Fruit fly (Drosophila melanogaster) whole organism, embryonic: ENCODE measurements around the gene Fst.

Experiments used
- CG10321 ChIP-seq: fragments of 200-800 bp; sonication (Bioruptor generic); IDR thresholded peaks from 2 replicates; pipeline ENCODE4 v1.3.6; 2022; ENCODE audit warnings: missing biosample characterization, missing genetic modification characterization
- CG11695 ChIP-seq: fragments of 200-800 bp; sonication (Bioruptor generic); IDR thresholded peaks from 3 replicates; pipeline ENCODE4 v1.3.6; 2022; ENCODE audit warnings: missing biosample characterization, missing genetic modification characterization
- CG13123 ChIP-seq: fragments of 200-800 bp; sonication (Bioruptor generic); optimal IDR thresholded peaks from 2 replicates; lab custom pipeline; 2016; ENCODE audit warnings: missing biosample characterization, missing genetic modification characterization
- CG13287 ChIP-seq: fragments of 200-800 bp; sonication (Bioruptor generic); IDR thresholded peaks from 2 replicates; pipeline ENCODE4 v1.3.6; 2022; ENCODE audit warnings: missing biosample characterization, missing genetic modification characterization; ENCODE audit not compliant: partially characterized antibody
- CG1602 ChIP-seq: fragments of 200-800 bp; sonication (Bioruptor generic); optimal IDR thresholded peaks from 3 replicates; lab custom pipeline; 2016; ENCODE audit warnings: missing biosample characterization, missing genetic modification characterization
- CG17385 ChIP-seq: fragments of 200-800 bp; sonication (Bioruptor generic); optimal IDR thresholded peaks from 3 replicates; lab custom pipeline; 2018; ENCODE audit warnings: missing biosample characterization, mild to moderate bottlenecking, missing genetic modification characterization
- CG30403 ChIP-seq: fragments of 200-800 bp; sonication (Bioruptor generic); optimal IDR thresholded peaks from 3 replicates; lab custom pipeline; 2016; ENCODE audit warnings: missing biosample characterization, missing genetic modification characterization
- CG30431 ChIP-seq: fragments of 200-800 bp; sonication (Bioruptor generic); optimal IDR thresholded peaks from 2 replicates; lab custom pipeline; 2017; ENCODE audit warnings: missing biosample characterization, missing genetic modification characterization
- CG34376 ChIP-seq: fragments of 200-800 bp; sonication (Bioruptor generic); optimal IDR thresholded peaks from 2 replicates; lab custom pipeline; 2018; ENCODE audit warnings: missing biosample characterization, mild to moderate bottlenecking, missing genetic modification characterization
- CG4282 ChIP-seq: fragments of 200-800 bp; sonication (Bioruptor generic); optimal IDR thresholded peaks from 2 replicates; lab custom pipeline; 2016; ENCODE audit warnings: missing biosample characterization, missing genetic modification characterization
- CG6272 ChIP-seq: fragments of 200-800 bp; sonication (Bioruptor generic); IDR thresholded peaks from 2 replicates; pipeline ENCODE4 v1.3.6; 2022; ENCODE audit warnings: missing biosample characterization, missing genetic modification characterization
- CG6791 ChIP-seq: fragments of 200-800 bp; sonication (Bioruptor generic); IDR thresholded peaks from 3 replicates; pipeline ENCODE4 v1.3.6; 2022; ENCODE audit warnings: missing biosample characterization, missing genetic modification characterization; ENCODE audit not compliant: partially characterized antibody
- CG7556 ChIP-seq: fragments of 200-800 bp; sonication (Bioruptor generic); optimal IDR thresholded peaks from 2 replicates; lab custom pipeline; 2017; ENCODE audit warnings: missing biosample characterization, mild to moderate bottlenecking, missing genetic modification characterization
- CG9215 ChIP-seq: fragments of 200-800 bp; sonication (Bioruptor generic); IDR thresholded peaks from 2 replicates; pipeline ENCODE4 v1.3.6; 2022; ENCODE audit warnings: missing biosample characterization, missing genetic modification characterization
- E2f1 ChIP-seq: fragments of 200-800 bp; sonication (Bioruptor generic); IDR thresholded peaks from 2 replicates; pipeline ENCODE4 v1.3.6; 2022; ENCODE audit warnings: missing biosample characterization, missing genetic modification characterization
- Gug ChIP-seq: fragments of 200-800 bp; sonication (Bioruptor generic); IDR thresholded peaks from 4 replicates; pipeline ENCODE4 v1.3.6; 2022; ENCODE audit warnings: missing biosample characterization, missing genetic modification characterization
- Hey ChIP-seq: fragments of 200-800 bp; sonication (Bioruptor generic); optimal IDR thresholded peaks from 3 replicates; lab custom pipeline; 2018; ENCODE audit warnings: missing biosample characterization, mild to moderate bottlenecking, missing genetic modification characterization
- Hsf ChIP-seq: fragments of 200-800 bp; sonication (Bioruptor generic); optimal IDR thresholded peaks from 3 replicates; lab custom pipeline; 2016; ENCODE audit warnings: missing biosample characterization, missing genetic modification characterization
- Jarid2 ChIP-seq: fragments of 200-800 bp; sonication (Bioruptor generic); optimal IDR thresholded peaks from 3 replicates; lab custom pipeline; 2017; ENCODE audit warnings: mild to moderate bottlenecking, missing biosample characterization, missing genetic modification reagents, missing genetic modification characterization
- Meics ChIP-seq: fragments of 200-800 bp; sonication (Bioruptor generic); optimal IDR thresholded peaks from 2 replicates; lab custom pipeline; 2017; ENCODE audit warnings: missing biosample characterization, mild to moderate bottlenecking, missing genetic modification characterization
- Mes4 ChIP-seq: fragments of 200-800 bp; sonication (Bioruptor generic); optimal IDR thresholded peaks from 2 replicates; lab custom pipeline; 2016; ENCODE audit warnings: missing biosample characterization, missing genetic modification characterization
- Myb ChIP-seq: fragments of 200-800 bp; sonication (Bioruptor generic); optimal IDR thresholded peaks from 2 replicates; lab custom pipeline; 2016; ENCODE audit warnings: missing biosample characterization, missing genetic modification characterization
- Nf-YB ChIP-seq: fragments of 200-800 bp; sonication (Bioruptor generic); optimal IDR thresholded peaks from 3 replicates; lab custom pipeline; 2019; ENCODE audit warnings: missing biosample characterization, mild to moderate bottlenecking, missing genetic modification characterization, moderate library complexity
- Oli ChIP-seq: fragments of 200-800 bp; sonication (Bioruptor generic); optimal IDR thresholded peaks from 2 replicates; lab custom pipeline; 2018; ENCODE audit warnings: missing biosample characterization, mild to moderate bottlenecking, missing genetic modification characterization, moderate library complexity
- Six4 ChIP-seq: fragments of 200-800 bp; sonication (Bioruptor generic); optimal IDR thresholded peaks from 2 replicates; lab custom pipeline; 2016; ENCODE audit warnings: missing biosample characterization, missing genetic modification characterization
- Spps ChIP-seq: fragments of 200-800 bp; sonication (Bioruptor generic); optimal IDR thresholded peaks from 2 replicates; lab custom pipeline; 2018; ENCODE audit warnings: missing biosample characterization, mild to moderate bottlenecking, missing genetic modification characterization
- Sry-β ChIP-seq: fragments of 200-800 bp; sonication (Bioruptor generic); optimal IDR thresholded peaks from 2 replicates; lab custom pipeline; 2018; ENCODE audit warnings: missing biosample characterization, mild to moderate bottlenecking, missing genetic modification characterization, moderate library complexity
- Usf ChIP-seq: fragments of 200-800 bp; sonication (Bioruptor generic); optimal IDR thresholded peaks from 2 replicates; lab custom pipeline; 2017; ENCODE audit warnings: missing genotype, missing biosample characterization, missing genetic modification characterization
- Xrp1 ChIP-seq: fragments of 200-800 bp; sonication (Bioruptor generic); IDR thresholded peaks from 2 replicates; pipeline ENCODE4 v1.3.6; 2022; ENCODE audit warnings: missing biosample characterization, missing genetic modification characterization
- bowl ChIP-seq: fragments of 200-800 bp; sonication (Bioruptor generic); IDR thresholded peaks from 2 replicates; pipeline ENCODE4 v1.3.6; 2022; ENCODE audit warnings: missing biosample characterization, missing genetic modification characterization
- br ChIP-seq: fragments of >200 bp; optimal IDR thresholded peaks from 2 replicates; lab custom pipeline; 2017
- chn ChIP-seq: fragments of 200-800 bp; sonication (Bioruptor generic); optimal IDR thresholded peaks from 2 replicates; lab custom pipeline; 2016; ENCODE audit warnings: missing biosample characterization, missing genetic modification characterization
- danr ChIP-seq: fragments of 200-800 bp; sonication (Bioruptor generic); IDR thresholded peaks from 2 replicates; pipeline ENCODE4 v1.3.6; 2022; ENCODE audit warnings: missing biosample characterization, missing genetic modification characterization
- dimm ChIP-seq: fragments of 200-800 bp; sonication (Bioruptor generic); IDR thresholded peaks from 2 replicates; pipeline ENCODE4 v1.3.6; 2022; ENCODE audit warnings: missing biosample characterization, missing genetic modification characterization
- emc ChIP-seq: fragments of 200-800 bp; sonication (Bioruptor generic); optimal IDR thresholded peaks from 2 replicates; lab custom pipeline; 2016; ENCODE audit warnings: missing biosample characterization, missing genetic modification characterization
- hb ChIP-seq: fragments of 200-800 bp; sonication (Bioruptor generic); IDR thresholded peaks from 3 replicates; pipeline ENCODE4 v1.3.6; 2022; ENCODE audit warnings: missing biosample characterization, missing genetic modification characterization; ENCODE audit not compliant: partially characterized antibody
- hkb ChIP-seq, 2 experiments: fragments of 200-800 bp in 1 of 2; fragments of >200 bp in 1 of 2; sonication (Bioruptor generic) in 1 of 2; IDR thresholded peaks in 1 of 2; optimal IDR thresholded peaks in 1 of 2; 2 replicates each; pipeline versions ENCODE4 v1.3.6 to Lab custom; 2017 to 2022; ENCODE audit warnings: missing biosample characterization in 1 of 2, missing genetic modification characterization in 1 of 2
- jumu ChIP-seq: fragments of 200-800 bp; sonication (Bioruptor generic); optimal IDR thresholded peaks from 3 replicates; lab custom pipeline; 2016; ENCODE audit warnings: missing biosample characterization, missing genetic modification characterization
- kni ChIP-seq: fragments of 200-800 bp; sonication (Bioruptor generic); optimal IDR thresholded peaks from 3 replicates; lab custom pipeline; 2017; ENCODE audit warnings: mild to moderate bottlenecking, missing biosample characterization, missing genetic modification reagents, missing genetic modification characterization
- lov ChIP-seq, 2 experiments: fragments of 200-800 bp in 1 of 2; fragments of >200 bp in 1 of 2; sonication (Bioruptor generic) in 1 of 2; IDR thresholded peaks in 1 of 2; optimal IDR thresholded peaks in 1 of 2; 2 replicates in 1 of 2; 3 replicates in 1 of 2; pipeline versions ENCODE4 v1.3.6 to Lab custom; 2017 to 2022; ENCODE audit warnings: missing biosample characterization in 1 of 2, missing genetic modification characterization in 1 of 2
- otp ChIP-seq: fragments of 200-800 bp; sonication (Bioruptor generic); IDR thresholded peaks from 3 replicates; pipeline ENCODE4, ENCODE4 v1.3.6; 2022; ENCODE audit warnings: missing biosample characterization, missing genetic modification characterization
- schlank ChIP-seq: fragments of 200-800 bp; sonication (Bioruptor generic); optimal IDR thresholded peaks from 2 replicates; lab custom pipeline; 2018; ENCODE audit warnings: missing biosample characterization, mild to moderate bottlenecking, missing genetic modification characterization
- stc ChIP-seq: fragments of 200-800 bp; sonication (Bioruptor generic); IDR thresholded peaks from 2 replicates; pipeline ENCODE4 v1.3.6; 2022; ENCODE audit warnings: missing biosample characterization, missing genetic modification characterization
- sug ChIP-seq: fragments of 200-800 bp; optimal IDR thresholded peaks from 2 replicates; lab custom pipeline; 2019; ENCODE audit warnings: missing biosample characterization, mild to moderate bottlenecking, missing genetic modification characterization, moderate library complexity
- tap ChIP-seq: fragments of 200-800 bp; optimal IDR thresholded peaks from 3 replicates; lab custom pipeline; 2019; ENCODE audit warnings: missing biosample characterization, mild to moderate bottlenecking, missing genetic modification characterization, moderate library complexity
- tio ChIP-seq: fragments of 200-800 bp; sonication (Bioruptor generic); optimal IDR thresholded peaks from 2 replicates; lab custom pipeline; 2017; ENCODE audit warnings: missing biosample characterization, missing genetic modification characterization, inconsistent platforms
- toy ChIP-seq: fragments of 200-800 bp; sonication (Bioruptor generic); IDR thresholded peaks from 2 replicates; pipeline ENCODE4 v1.3.6; 2022; ENCODE audit warnings: missing biosample characterization, missing genetic modification characterization
- ttk ChIP-seq: fragments of 200-800 bp; sonication (Bioruptor generic); IDR thresholded peaks from 2 replicates; pipeline ENCODE4 v2.1.2; 2022; ENCODE audit warnings: missing biosample characterization, missing genetic modification characterization
- zen ChIP-seq: fragments of 200-800 bp; sonication (Bioruptor generic); optimal IDR thresholded peaks from 3 replicates; lab custom pipeline; 2018; ENCODE audit warnings: missing biosample characterization, mild to moderate bottlenecking, missing genetic modification characterization, moderate library complexity
- zfh1 ChIP-seq: fragments of 200-800 bp; sonication (Bioruptor generic); IDR thresholded peaks from 3 replicates; pipeline ENCODE4 v1.3.6; 2022; ENCODE audit warnings: missing biosample characterization, missing genetic modification characterization
- zfh2 ChIP-seq: fragments of 200-800 bp; sonication (Bioruptor generic); optimal IDR thresholded peaks from 2 replicates; lab custom pipeline; 2016; ENCODE audit warnings: missing biosample characterization, missing genetic modification characterization

Fst gene

dm6 chr3R:9613124-9613523 lies 32.8 kb downstream of the Fst start (continued):
- TF ChIP-seq Hsf (peak; percentile 56), toy (GFP tag; lab: Robert Waterston, UW) (no peak), Mes4 (GFP tag; lab: Kevin White, UChicago) (no peak), zfh1 (GFP tag; lab: Robert Waterston, UW) (peak; percentile 80), danr (no peak), CG6272 (GFP tag; lab: Robert Waterston, UW) (no peak), emc (peak; percentile 52), Hey (no peak), zfh2 (peak; percentile 59), Myb (GFP tag; lab: Kevin White, UChicago) (peak; percentile 30), Jarid2 (GFP tag; lab: Kevin White, UChicago) (no peak), Oli (peak; percentile 63), Nf-YB (GFP tag; lab: Kevin White, UChicago) (peak; percentile 9), Gug (GFP tag; lab: Robert Waterston, UW) (peak; percentile 48; the same call in 3 of the 4 replicates), zen (tag; lab: Kevin White, UChicago) (no peak), CG9215 (GFP tag; lab: Robert Waterston, UW) (peak; percentile 32; the same call in 1 of the 2 replicates), CG11695 (no peak), lov (optimal IDR thresholded peaks at IDR 0.05; lab: Kevin White, UChicago) (no peak), lov (GFP tag; IDR thresholded peaks at IDR 0.05; lab: Robert Waterston, UW) (no peak), ttk (GFP tag; lab: Robert Waterston, UW) (peak; percentile 59), dimm (GFP tag; lab: Robert Waterston, UW) (0 out of 2 replicates have a peak, but pooled peaks have one; percentile 13), tio (GFP tag; lab: Kevin White, UChicago) (peak; percentile 44), CG30403 (GFP tag; lab: Kevin White, UChicago) (peak; percentile 72), CG34376 (no peak), chn (GFP tag; lab: Kevin White, UChicago) (no peak), sug (tag; lab: Kevin White, UChicago) (no peak), stc (peak; percentile 51; the same call in 1 of the 2 replicates), bowl (GFP tag; lab: Robert Waterston, UW) (no peak), CG13123 (GFP tag; lab: Kevin White, UChicago) (no peak), CG1602 (peak; percentile 28), hkb (optimal IDR thresholded peaks at IDR 0.05; lab: Kevin White, UChicago) (no peak), hkb (GFP tag; IDR thresholded peaks at IDR 0.05; lab: Robert Waterston, UW) (peak; percentile 86), CG7556 (GFP tag; lab: Kevin White, UChicago) (peak; percentile 46), hb (GFP tag; lab: Robert Waterston, UW) (no peak), CG10321 (GFP tag; lab: Robert Waterston, UW) (no peak), Six4 (GFP tag; lab: Kevin White, UChicago) (peak; percentile 37), Sry-β (GFP tag; lab: Kevin White, UChicago) (no peak), Spps (no peak), E2f1 (peak; percentile 61), Meics (GFP tag; lab: Kevin White, UChicago) (peak; percentile 69), CG4282 (GFP tag; lab: Kevin White, UChicago) (no peak), otp (GFP tag; lab: Robert Waterston, UW) (peak; percentile 64; the same call in 2 of the 3 replicates), br (lab: Kevin White, UChicago) (no peak), CG13287 (GFP tag; lab: Robert Waterston, UW) (no peak), Usf (GFP tag; lab: Kevin White, UChicago) (no peak), CG30431 (peak; percentile 33), schlank (tag; lab: Kevin White, UChicago) (peak; percentile 7), Xrp1 (GFP tag; lab: Robert Waterston, UW) (peak; percentile 57), kni (GFP tag; lab: Kevin White, UChicago) (no peak), CG6791 (GFP tag; lab: Robert Waterston, UW) (no peak), tap (peak; percentile 20), CG17385 (GFP tag; lab: Kevin White, UChicago) (peak; percentile 10), jumu (GFP tag; lab: Kevin White, UChicago) (peak; percentile 37)
